Worm (Caenorhabditis elegans): ENCODE measurements around the gene F11A5.9.

DNA sequence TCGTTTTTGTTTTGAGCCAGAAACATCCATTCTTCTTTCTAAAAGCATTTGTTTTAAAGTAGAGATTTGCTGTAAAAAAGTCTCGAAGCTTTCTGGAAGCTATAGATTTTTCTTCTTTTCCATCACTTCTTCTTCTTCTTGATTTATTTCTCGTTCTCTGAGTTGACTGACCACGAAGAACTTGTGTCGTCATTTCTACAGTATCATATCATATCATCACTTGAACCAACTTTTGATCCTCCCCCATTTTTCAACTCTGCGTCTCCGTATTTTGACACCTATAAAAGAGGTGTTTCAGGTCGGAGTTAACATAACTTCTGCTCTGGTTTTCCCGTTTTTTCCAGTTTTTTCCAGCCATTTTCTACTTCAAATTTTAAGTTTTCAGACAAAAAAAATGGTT, at the start of gene F11A5.9:
- TF ChIP-seq unc-39 (tag; optimal IDR thresholded peaks at IDR 0.05) (no peak), pqm-1 (tag; optimal IDR thresholded peaks at IDR 0.05) (no peak)
